Fruit fly (Drosophila melanogaster): ENCODE results near the gene CG16743.

CG16743 gene

dm6 chr2L:11010999-11011398 is 38.9 kb downstream of the CG16743 start, which contains the start of the genes Art8 and dUTPase (continued):
- TF ChIP-seq Elba2 (GFP tag; optimal IDR thresholded peaks at IDR 0.05) (peak; percentile 44), NK7.1 (GFP tag; optimal IDR thresholded peaks at IDR 0.05) (no peak), CG17186 (GFP tag; optimal IDR thresholded peaks at IDR 0.05) (peak; percentile 51), corto (GFP tag; optimal IDR thresholded peaks at IDR 0.05) (peak; percentile 74), wdn (GFP tag; IDR thresholded peaks at IDR 0.05) (peak; percentile 30; the same call in 1 of the 2 replicates), CG12391 (tag; optimal IDR thresholded peaks at IDR 0.05) (peak; percentile 93), bcd (GFP tag; optimal IDR thresholded peaks at IDR 0.05) (peak; percentile 46), jumu (GFP tag; optimal IDR thresholded peaks at IDR 0.05) (no peak), CG10267 (tag; optimal IDR thresholded peaks at IDR 0.05) (peak; percentile 99), sr (GFP tag; IDR thresholded peaks at IDR 0.05) (no peak), Six4 (GFP tag; optimal IDR thresholded peaks at IDR 0.05) (peak; percentile 75), knrl (GFP tag; IDR thresholded peaks at IDR 0.05; ENCODE audit: partially characterized antibody) (peak; percentile 88), Dref (GFP tag; IDR thresholded peaks at IDR 0.05) (peak; percentile 84), HmgZ (tag; optimal IDR thresholded peaks at IDR 0.05) (peak; percentile 59), gcm (GFP tag; optimal IDR thresholded peaks at IDR 0.05) (peak; percentile 58), CG7357 (GFP tag; IDR thresholded peaks at IDR 0.05) (no peak), slp2 (GFP tag; optimal IDR thresholded peaks at IDR 0.05) (peak; percentile 29), gro (GFP tag; optimal IDR thresholded peaks at IDR 0.05) (no peak), Xrp1 (GFP tag; IDR thresholded peaks at IDR 0.05) (peak; percentile 80), lov (optimal IDR thresholded peaks at IDR 0.05) (no peak), lov (GFP tag; IDR thresholded peaks at IDR 0.05) (no peak), CG12071 (GFP tag; optimal IDR thresholded peaks at IDR 0.05) (no peak), Fer1 (GFP tag; optimal IDR thresholded peaks at IDR 0.05) (peak; percentile 73), CG7786 (GFP tag; optimal IDR thresholded peaks at IDR 0.05) (peak; percentile 13), Atf6 (GFP tag; IDR thresholded peaks at IDR 0.05) (peak; percentile 78), CG5953 (GFP tag; IDR thresholded peaks at IDR 0.05) (peak; percentile 63; the same call in 1 of the 2 replicates), Poxn (GFP tag; IDR thresholded peaks at IDR 0.05) (no peak), CG18262 (tag; optimal IDR thresholded peaks at IDR 0.05) (peak; percentile 75), HHEX (GFP tag; optimal IDR thresholded peaks at IDR 0.05) (peak; percentile 30), CG13123 (GFP tag; optimal IDR thresholded peaks at IDR 0.05) (peak; percentile 78), wor (GFP tag; IDR thresholded peaks at IDR 0.05) (peak; percentile 48), chinmo (GFP tag; IDR thresholded peaks at IDR 0.05; ENCODE audit: partially characterized antibody) (0 out of 4 replicates have a peak, but pooled peaks have one; percentile 32), sens-2 (GFP tag; IDR thresholded peaks at IDR 0.05) (no peak), NfI (GFP tag; optimal IDR thresholded peaks at IDR 0.05) (peak; percentile 56), lbe (GFP tag; optimal IDR thresholded peaks at IDR 0.05) (peak; percentile 85), dmrt99B (tag; optimal IDR thresholded peaks at IDR 0.05) (no peak), CG11695 (GFP tag; IDR thresholded peaks at IDR 0.05) (peak; percentile 48; the same call in 1 of the 3 replicates), CG2678 (tag; optimal IDR thresholded peaks at IDR 0.05) (no peak), CG11093 (GFP tag; IDR thresholded peaks at IDR 0.05) (no peak), CG14710 (tag; optimal IDR thresholded peaks at IDR 0.05) (peak; percentile 90), zen2 (GFP tag; IDR thresholded peaks at IDR 0.05; ENCODE audit: partially characterized antibody) (no peak; the same call in 2 of the 3 replicates), CG8765 (GFP tag; IDR thresholded peaks at IDR 0.05) (peak; percentile 24), Doc3 (GFP tag; IDR thresholded peaks at IDR 0.05; ENCODE audit: partially characterized antibody) (peak; percentile 88), tna (GFP tag; IDR thresholded peaks at IDR 0.05; ENCODE audit: partially characterized antibody) (peak; percentile 48; the same call in 1 of the 2 replicates), crp (GFP tag; optimal IDR thresholded peaks at IDR 0.05) (no peak), tio (GFP tag; optimal IDR thresholded peaks at IDR 0.05) (peak; percentile 53), salm (tag; optimal IDR thresholded peaks at IDR 0.05) (no peak), CG4730 (GFP tag; IDR thresholded peaks at IDR 0.05) (peak; percentile 61), CG17361 (GFP tag; IDR thresholded peaks at IDR 0.05) (peak; percentile 80), Tbp (GFP tag; optimal IDR thresholded peaks at IDR 0.05) (no peak), Doc2 (GFP tag; IDR thresholded peaks at IDR 0.05) (no peak)
